Worm (Caenorhabditis elegans) whole organism, L3 larva: ENCODE results near the gene frpr-6.

ENCODE experiments used
- elt-1 ChIP-seq: fragments of 150-350 bp; optimal IDR thresholded peaks from 2 replicates; lab custom pipeline; 2014; ENCODE audit warnings: missing biosample characterization, missing genetic modification characterization
- nhr-12 ChIP-seq: fragments of 150-350 bp; optimal IDR thresholded peaks from 2 replicates; lab custom pipeline; 2014; ENCODE audit warnings: missing biosample characterization, missing genetic modification characterization
- nhr-28 ChIP-seq: fragments of 150-350 bp; optimal IDR thresholded peaks from 2 replicates; lab custom pipeline; 2014; ENCODE audit warnings: missing biosample characterization, missing genetic modification characterization

DNA sequence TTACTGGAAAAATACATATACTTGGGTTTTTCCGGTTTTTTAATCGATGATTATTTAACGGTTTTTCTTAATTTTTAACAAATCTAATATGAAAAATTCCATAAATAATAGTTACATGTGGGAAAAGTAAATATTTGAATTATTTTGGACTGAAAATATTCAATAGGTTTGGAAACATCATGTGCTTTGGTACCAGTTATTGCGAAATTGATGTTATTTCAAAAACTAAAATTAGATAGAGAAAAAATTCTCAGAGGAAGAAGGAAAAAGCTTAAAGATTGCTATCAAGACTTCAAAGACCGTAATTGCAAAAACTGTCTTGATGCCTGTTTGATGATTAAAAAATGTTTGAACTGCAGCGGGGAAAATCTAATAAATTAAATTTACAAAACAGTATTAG, 36.0 kb downstream of the frpr-6 start:
- TF ChIP-seq nhr-12 (no peak), nhr-28 (tag; lab: Kevin White, UChicago) (no peak), elt-1 (tag; lab: Kevin White, UChicago) (no peak)
